Fruit fly (Drosophila melanogaster) whole organism, pupa: ENCODE measurements around the gene CG11584.

Experiments used
- CG13204 ChIP-seq: fragments of 200-800 bp; sonication (Bioruptor generic); optimal IDR thresholded peaks from 2 replicates; lab custom pipeline; 2018; ENCODE audit warnings: missing biosample characterization, mild to moderate bottlenecking, missing genetic modification characterization, moderate library complexity
- CG15710 ChIP-seq: fragments of 200-800 bp; sonication (Bioruptor generic); optimal IDR thresholded peaks from 2 replicates; lab custom pipeline; 2018; ENCODE audit warnings: missing biosample characterization, mild to moderate bottlenecking, missing genetic modification characterization, moderate library complexity
- CG4496 ChIP-seq: fragments of 200-800 bp; sonication (Bioruptor generic); IDR thresholded peaks from 3 replicates; pipeline ENCODE4 v1.3.6; 2022; ENCODE audit warnings: missing biosample characterization, missing genetic modification characterization
- CG8159 ChIP-seq: fragments of 200-800 bp; sonication (Bioruptor generic); optimal IDR thresholded peaks from 3 replicates; lab custom pipeline; 2018; ENCODE audit warnings: missing biosample characterization, mild to moderate bottlenecking, missing genetic modification characterization, moderate library complexity
- CG9948 ChIP-seq: fragments of 200-800 bp; sonication (Bioruptor generic); optimal IDR thresholded peaks from 2 replicates; lab custom pipeline; 2018; ENCODE audit warnings: missing biosample characterization, mild to moderate bottlenecking, missing genetic modification characterization, moderate library complexity
- D1 ChIP-seq: fragments of 200-800 bp; sonication (Bioruptor generic); optimal IDR thresholded peaks from 2 replicates; lab custom pipeline; 2018; ENCODE audit warnings: missing biosample characterization, mild to moderate bottlenecking, missing genetic modification characterization, moderate library complexity
- EcR ChIP-seq: fragments of 200-800 bp; sonication (Bioruptor generic); optimal IDR thresholded peaks from 3 replicates; lab custom pipeline; 2019; ENCODE audit warnings: missing biosample characterization, missing genetic modification characterization, mild to moderate bottlenecking, moderate library complexity, missing genetic modification reagents
- fd96Ca ChIP-seq: fragments of 200-800 bp; sonication (Bioruptor generic); IDR thresholded peaks from 3 replicates; pipeline ENCODE4 v1.3.6; 2022; ENCODE audit warnings: missing biosample characterization, missing genetic modification characterization
- gl ChIP-seq: fragments of 200-800 bp; sonication (Bioruptor generic); optimal IDR thresholded peaks from 2 replicates; lab custom pipeline; 2018; ENCODE audit warnings: missing biosample characterization, mild to moderate bottlenecking, missing genetic modification characterization
- rn ChIP-seq: fragments of 200-800 bp; sonication (Bioruptor generic); IDR thresholded peaks from 2 replicates; pipeline ENCODE4 v1.3.6; 2022; ENCODE audit warnings: missing biosample characterization, missing genetic modification characterization

- TF ChIP-seq CG13204 (GFP tag; lab: Kevin White, UChicago): no peak
- TF ChIP-seq CG9948 (tag; lab: Kevin White, UChicago): no peak
- no peak for TF ChIP-seq CG4496 (GFP tag; lab: Robert Waterston, UW)
- no peak for TF ChIP-seq CG8159 (tag; lab: Kevin White, UChicago)
- no peak for TF ChIP-seq CG15710 (tag; lab: Kevin White, UChicago)
- no peak for TF ChIP-seq gl (tag; lab: Kevin White, UChicago)
- no peak for TF ChIP-seq rn
- no peak for TF ChIP-seq D1 (tag; lab: Kevin White, UChicago)
- TF ChIP-seq fd96Ca: no peak
- no peak for TF ChIP-seq EcR (GFP tag; lab: Kevin White, UChicago)
Observed at dm6 chrX:14225665-14226064, 44.8 kb downstream of the CG11584 start, which contains the start of gene CG11674.
